Fruit fly (Drosophila melanogaster): ENCODE results near the gene mats.

mats gene

dm6 chr3R:22420911-22421310 lies at the start of gene mats, which contains the start of gene Nop56:
Gene mats (plus strand): TSS chr3R:22421161.
Gene Nop56 (minus strand): TSS chr3R:22421068.
- peak in 1 of 2 experiments; percentile 24 for TF ChIP-seq CTCF (optimal IDR thresholded peaks at IDR 0.05)
- TF ChIP-seq CG8478 (optimal IDR thresholded peaks at IDR 0.05), result no peak

dm6 chr3R:22372535-22372934 lies 48.4 kb upstream of the mats start, which contains the start of gene CG7069:
Gene CG7069 (plus strand): TSS chr3R:22372835.
- no peak for TF ChIP-seq CG8478 (optimal IDR thresholded peaks at IDR 0.05)
- TF ChIP-seq CTCF (optimal IDR thresholded peaks at IDR 0.05), result no peak

- TF ChIP-seq CG8478 (optimal IDR thresholded peaks at IDR 0.05) (no peak), CTCF (optimal IDR thresholded peaks at IDR 0.05) (no peak)
Observed at dm6 chr3R:22375674-22376073, 45.3 kb upstream of the mats start, which contains the start of gene CG18596. Gene CG18596 (plus strand): TSS chr3R:22375923.

DNA sequence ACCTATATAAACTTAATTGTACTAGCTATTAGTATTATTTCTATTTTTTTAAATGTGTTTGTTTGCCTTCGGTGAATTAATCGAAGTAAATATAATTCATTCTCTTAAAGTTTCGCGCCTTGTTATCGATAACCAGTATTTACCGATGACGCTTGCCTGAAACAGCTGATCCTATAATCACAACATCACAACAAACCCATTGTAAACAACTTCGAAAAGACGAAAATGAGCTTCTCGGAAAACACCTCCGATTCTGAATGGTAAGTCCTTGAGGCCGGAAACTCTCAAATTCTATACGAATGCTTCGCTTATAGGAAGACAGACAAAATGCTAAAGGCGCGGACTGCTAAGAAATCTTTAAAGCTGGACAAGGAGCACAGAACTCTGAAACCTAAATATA lies 41.0 kb upstream of the mats start, which contains the start of gene CG34149:
CG34149 (plus strand) TSS at position 187 of the 400 bp plus-strand sequence.
- no peak for TF ChIP-seq CG8478 (optimal IDR thresholded peaks at IDR 0.05)
- no peak for TF ChIP-seq CTCF (optimal IDR thresholded peaks at IDR 0.05)

DNA sequence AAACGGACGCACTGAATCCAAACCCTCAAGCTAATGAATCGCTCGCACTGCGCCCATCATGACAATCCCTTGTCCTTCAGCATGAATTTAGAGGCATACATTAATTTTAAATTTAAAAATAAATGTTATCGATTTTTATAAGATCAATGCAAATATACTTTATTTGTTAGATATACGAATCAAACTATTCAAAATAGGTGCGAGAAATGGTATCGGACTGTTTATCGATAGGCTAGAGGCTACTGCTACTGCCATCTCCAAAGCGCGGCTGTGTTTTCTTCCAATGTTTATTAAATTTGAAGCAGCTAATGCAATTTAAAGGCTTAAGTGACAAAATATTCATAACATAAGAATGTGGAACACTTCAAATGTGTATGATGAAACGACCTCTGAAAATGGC lies 39.9 kb upstream of the mats start, which contains the start of gene CG43342:
CG43342 (plus strand) TSS at position 264 of the 400 bp plus-strand sequence.
- TF ChIP-seq CG8478 (optimal IDR thresholded peaks at IDR 0.05), result no peak

dm6 chr3R:22381735-22382134 lies 39.2 kb upstream of the mats start, which contains the start of gene Gpdh3:
Gene Gpdh3 (plus strand): TSS chr3R:22382035.
- no peak for TF ChIP-seq CTCF (optimal IDR thresholded peaks at IDR 0.05)
- TF ChIP-seq CG8478 (optimal IDR thresholded peaks at IDR 0.05), result no peak

DNA sequence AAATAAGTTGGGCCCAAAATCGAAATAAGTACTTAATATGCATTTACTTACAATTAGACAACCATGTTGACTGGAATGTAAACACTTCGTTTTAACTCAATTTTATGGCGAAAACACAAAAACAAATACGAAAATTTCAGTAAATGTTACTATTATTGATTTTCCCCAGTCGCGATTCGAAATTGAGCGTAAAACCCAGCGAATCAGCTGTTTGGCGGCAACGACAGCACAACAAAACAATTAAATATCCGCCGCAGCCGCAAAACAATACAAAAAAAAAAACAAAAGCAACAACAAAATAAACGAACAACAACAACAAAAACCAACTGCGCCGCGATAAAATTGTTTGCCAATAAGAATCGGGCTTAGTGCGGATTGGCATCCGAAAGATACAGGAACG lies 31.3 kb upstream of the mats start, which contains the start of the genes CAH8 and CG7059:
CAH8 (minus strand) TSS at position 101 of the 400 bp plus-strand sequence.
CG7059 (plus strand) TSS at position 167 of the 400 bp plus-strand sequence.
- TF ChIP-seq CG8478 (optimal IDR thresholded peaks at IDR 0.05) (no peak), CTCF (optimal IDR thresholded peaks at IDR 0.05) (no peak)

DNA sequence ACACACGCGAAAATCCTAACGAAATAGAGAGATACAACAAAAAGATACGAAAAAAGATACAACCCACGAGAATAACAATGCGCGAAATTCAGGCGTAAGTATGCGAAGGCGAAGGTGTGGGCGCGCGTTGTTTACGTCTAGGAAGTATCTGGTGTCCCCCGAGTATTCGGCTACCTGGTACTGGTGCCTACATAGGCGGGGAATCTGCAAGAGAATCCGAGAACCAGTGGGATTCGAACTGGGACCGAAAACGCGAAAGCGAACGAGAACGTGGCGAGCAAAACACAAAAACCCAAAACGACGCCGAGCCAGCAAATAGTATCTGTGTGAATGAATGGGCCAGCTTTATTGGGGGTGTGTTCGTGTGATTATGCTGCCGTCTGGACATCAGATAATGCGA lies 30.9 kb upstream of the mats start:
- TF ChIP-seq CTCF (optimal IDR thresholded peaks at IDR 0.05) (no peak), CG8478 (optimal IDR thresholded peaks at IDR 0.05) (no peak)

DNA sequence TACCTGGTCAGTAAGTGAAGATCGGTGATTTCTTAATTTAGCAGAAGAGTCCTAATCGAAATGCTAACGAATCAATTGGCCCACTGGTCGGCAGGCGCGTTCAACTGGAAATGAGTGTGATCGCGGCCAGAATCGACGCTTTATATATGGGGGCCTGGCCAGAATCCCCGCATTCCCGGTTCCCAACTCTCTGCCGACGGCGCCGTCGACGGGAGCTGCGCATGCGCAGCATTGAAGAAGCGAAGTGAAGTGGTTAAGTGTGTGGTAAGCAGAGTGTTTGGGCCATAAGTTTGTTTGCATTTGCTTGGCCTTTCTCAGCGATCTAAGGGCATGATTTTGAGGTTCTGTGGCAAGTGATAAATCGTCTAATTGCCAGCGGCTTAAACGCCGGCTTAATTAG lies 27.0 kb upstream of the mats start, which contains the start of gene CG13857:
CG13857 (minus strand) TSS at position 101 of the 400 bp plus-strand sequence.
- no peak for TF ChIP-seq CG8478 (optimal IDR thresholded peaks at IDR 0.05)
- TF ChIP-seq CTCF (optimal IDR thresholded peaks at IDR 0.05), result no peak

DNA sequence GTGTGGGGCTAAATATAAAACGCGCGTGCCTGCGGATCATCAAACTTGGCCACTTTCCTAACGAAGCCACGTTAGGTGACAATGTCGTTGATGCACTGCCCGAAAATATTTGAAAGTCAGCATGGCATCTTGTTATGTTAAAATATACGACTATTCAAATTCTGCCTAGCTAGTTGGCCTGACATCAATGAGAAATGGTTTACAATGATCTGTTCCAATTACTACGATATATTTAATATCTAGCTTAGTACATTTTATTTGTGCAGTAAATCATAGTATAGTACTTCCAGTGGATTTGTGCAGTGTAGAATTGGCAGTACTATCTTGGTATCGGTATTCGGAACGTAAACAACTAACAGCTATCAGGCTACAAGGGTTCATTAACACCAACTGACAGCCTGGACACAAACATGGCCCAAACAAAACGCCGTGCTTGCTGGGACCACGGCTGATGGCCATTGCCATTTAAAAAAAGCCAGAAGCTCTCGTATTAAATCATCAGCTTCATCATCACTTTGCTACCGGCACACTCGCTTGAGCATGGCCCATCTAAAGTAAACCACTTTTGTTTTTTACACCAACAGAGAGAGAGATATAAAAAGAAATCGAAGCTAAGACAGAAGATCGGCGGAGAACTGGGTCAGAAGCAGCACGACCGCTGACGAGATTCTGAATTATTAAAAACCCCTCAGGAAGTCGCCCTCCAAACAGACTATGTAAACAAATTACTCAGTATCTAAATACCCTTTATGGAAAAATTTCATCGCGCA lies 25.4 kb upstream of the mats start:
- no peak for TF ChIP-seq CG8478 (optimal IDR thresholded peaks at IDR 0.05)
- TF ChIP-seq CTCF (optimal IDR thresholded peaks at IDR 0.05), result no peak

- TF ChIP-seq CG8478 (optimal IDR thresholded peaks at IDR 0.05), result no peak
- TF ChIP-seq CTCF (optimal IDR thresholded peaks at IDR 0.05), result no peak
Observed at dm6 chr3R:22396238-22396772, 24.7 kb upstream of the mats start.

DNA sequence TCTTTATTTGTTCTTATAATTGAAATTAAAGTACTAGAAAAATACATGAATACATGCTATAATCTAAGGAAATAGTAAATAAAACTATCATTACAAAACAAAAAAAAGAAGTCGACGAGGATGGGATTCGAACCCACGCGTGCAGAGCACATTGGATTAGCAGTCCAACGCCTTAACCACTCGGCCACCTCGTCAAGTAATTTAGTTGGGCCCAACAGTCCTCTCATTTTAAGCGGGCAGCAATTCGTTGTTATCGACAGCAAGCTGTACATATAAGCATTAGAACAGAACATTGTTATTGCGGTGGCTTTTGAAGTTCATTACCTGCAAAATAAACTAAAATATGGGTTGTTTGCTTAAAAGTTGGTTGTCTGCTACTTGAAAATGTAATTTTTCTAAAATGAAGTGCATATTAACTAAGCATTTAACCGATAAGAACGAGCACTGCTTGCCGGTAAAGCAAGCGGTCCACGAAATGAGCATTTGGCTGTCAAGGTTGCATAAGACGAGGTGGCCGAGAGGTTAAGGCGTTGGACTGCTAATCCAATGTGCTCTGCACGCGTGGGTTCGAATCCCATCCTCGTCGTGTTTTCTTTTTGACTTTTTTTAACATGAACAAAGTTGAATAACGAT lies 23.8 kb upstream of the mats start:
- TF ChIP-seq CTCF (optimal IDR thresholded peaks at IDR 0.05) (no peak), CG8478 (optimal IDR thresholded peaks at IDR 0.05) (no peak)

DNA sequence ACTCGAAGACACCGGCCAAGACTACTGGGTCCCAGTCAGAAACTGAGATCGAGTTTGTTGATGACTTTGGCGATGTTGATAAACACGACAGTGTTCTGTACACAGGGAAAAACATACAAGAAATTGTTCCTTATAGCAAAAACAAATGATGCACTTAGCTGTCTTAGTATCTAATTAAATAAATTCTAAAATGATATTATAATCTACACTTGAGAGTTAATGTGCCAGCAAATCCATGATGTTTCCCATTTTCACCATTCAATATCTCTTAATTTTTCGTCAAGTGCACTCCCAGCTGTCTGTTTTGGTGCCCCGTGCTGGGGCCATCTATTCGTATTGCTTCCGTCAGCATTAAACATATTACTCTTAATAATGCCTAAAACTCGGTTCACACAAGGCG lies 20.7 kb upstream of the mats start:
- TF ChIP-seq CTCF (optimal IDR thresholded peaks at IDR 0.05), result no peak
- TF ChIP-seq CG8478 (optimal IDR thresholded peaks at IDR 0.05), result no peak

dm6 chr3R:22402355-22402754 lies 18.6 kb upstream of the mats start, which contains the start of gene CG13856:
Gene CG13856 (plus strand): TSS chr3R:22402655.
- TF ChIP-seq CG8478 (optimal IDR thresholded peaks at IDR 0.05) (no peak), CTCF (optimal IDR thresholded peaks at IDR 0.05) (no peak)

- TF ChIP-seq CTCF (optimal IDR thresholded peaks at IDR 0.05) (no peak), CG8478 (optimal IDR thresholded peaks at IDR 0.05) (no peak)
Observed at dm6 chr3R:22405639-22406038, 15.3 kb upstream of the mats start, which contains the start of gene CG13855. Gene CG13855 (plus strand): TSS chr3R:22405939.

Data from S2 (cell line).